Worm (Caenorhabditis elegans) whole organism, young adult: ENCODE data around the gene C26B2.7.
A peak's percentile ranks its signal among the peaks of the same experiment; 100 is the strongest.

Source experiments
- B0019.2 ChIP-seq: fragments of 200-800 bp; sonication (Bioruptor generic); conservative IDR thresholded peaks from 2 replicates; pipeline ENCODE4 v1.3.6; 2022; ENCODE audit warnings: missing genetic modification reagents, missing genetic modification characterization, missing compliant biosample characterization
- B0336.3 ChIP-seq: fragments of 200-800 bp; sonication (Bioruptor generic); IDR thresholded peaks from 2 replicates; pipeline ENCODE4 v1.3.6; 2022; ENCODE audit warnings: missing genetic modification characterization, missing compliant biosample characterization
- C06A6.2 ChIP-seq: fragments of 200-800 bp; sonication (Bioruptor generic); conservative IDR thresholded peaks from 2 replicates; pipeline ENCODE4 v1.3.6; 2022; ENCODE audit warnings: missing genetic modification characterization, missing compliant biosample characterization
- F22D6.2 ChIP-seq: sonication (generic microtip); optimal IDR thresholded peaks from 2 replicates; lab custom pipeline; 2016; ENCODE audit warnings: mild to moderate bottlenecking, missing genetic modification characterization, missing compliant biosample characterization
- F39B2.1 ChIP-seq: fragments of 200-800 bp; sonication (Bioruptor generic); IDR thresholded peaks from 2 replicates; pipeline ENCODE4 v1.3.6; 2022; ENCODE audit warnings: missing genetic modification reagents, missing genetic modification characterization, missing compliant biosample characterization
- F57A8.1 ChIP-seq: fragments of 200-800 bp; sonication (Bioruptor generic); optimal IDR thresholded peaks from 2 replicates; lab custom pipeline; 2018; ENCODE audit warnings: mild to moderate bottlenecking, missing genetic modification characterization, moderate library complexity, missing compliant biosample characterization
- F57C9.4 ChIP-seq: sonication (generic microtip); optimal IDR thresholded peaks from 2 replicates; lab custom pipeline; 2017; ENCODE audit warnings: mild to moderate bottlenecking, missing genetic modification characterization, missing compliant biosample characterization
- K11D2.4 ChIP-seq: fragments of 200-800 bp; sonication (Bioruptor generic); IDR thresholded peaks from 2 replicates; pipeline ENCODE4 v1.3.6; 2022; ENCODE audit warnings: missing genetic modification reagents, missing genetic modification characterization, missing compliant biosample characterization
- Y79H2A.3 ChIP-seq: fragments of 200-800 bp; sonication (Bioruptor generic); conservative IDR thresholded peaks from 2 replicates; pipeline ENCODE4 v1.3.6; 2022; ENCODE audit warnings: missing genetic modification reagents, missing genetic modification characterization, missing compliant biosample characterization
- Y95B8A.8 ChIP-seq: fragments of 200-800 bp; sonication (Bioruptor generic); IDR thresholded peaks from 2 replicates; pipeline ENCODE4 v1.3.6; 2022; ENCODE audit warnings: missing genetic modification reagents, missing genetic modification characterization, missing compliant biosample characterization
- atf-7 ChIP-seq: sonication (generic microtip); optimal IDR thresholded peaks from 2 replicates; lab custom pipeline; 2017; ENCODE audit warnings: mild to moderate bottlenecking, missing genetic modification characterization, missing compliant biosample characterization
- athp-1 ChIP-seq: sonication (generic microtip); optimal IDR thresholded peaks from 2 replicates; lab custom pipeline; 2017; ENCODE audit warnings: mild to moderate bottlenecking, missing genetic modification characterization, missing compliant biosample characterization
- attf-5 ChIP-seq: fragments of 200-800 bp; sonication (Bioruptor generic); optimal IDR thresholded peaks from 2 replicates; lab custom pipeline; 2018; ENCODE audit warnings: mild to moderate bottlenecking, missing genetic modification characterization, missing compliant biosample characterization
- ceh-58 ChIP-seq: fragments of 200-800 bp; sonication (Bioruptor generic); IDR thresholded peaks from 2 replicates; pipeline ENCODE4 v1.3.6; 2022; ENCODE audit warnings: missing genetic modification characterization, missing compliant biosample characterization
- chd-7 ChIP-seq: sonication (generic microtip); optimal IDR thresholded peaks from 2 replicates; lab custom pipeline; 2016; ENCODE audit warnings: mild to moderate bottlenecking, missing genetic modification characterization, moderate library complexity, missing compliant biosample characterization
- die-1 ChIP-seq: sonication (generic microtip); optimal IDR thresholded peaks from 2 replicates; lab custom pipeline; 2016; ENCODE audit warnings: missing genotype, mild to moderate bottlenecking, missing genetic modification characterization, missing compliant biosample characterization
- egl-18 ChIP-seq: fragments of 200-800 bp; sonication (Bioruptor generic); IDR thresholded peaks from 2 replicates; pipeline ENCODE4 v1.3.6; 2022; ENCODE audit warnings: missing genetic modification reagents, missing genetic modification characterization, missing compliant biosample characterization
- egrh-3 ChIP-seq: fragments of 200-800 bp; sonication (Bioruptor generic); IDR thresholded peaks from 2 replicates; pipeline ENCODE4 v1.3.6; 2022; ENCODE audit warnings: missing genetic modification reagents, missing genetic modification characterization, missing compliant biosample characterization
- him-1 ChIP-seq: sonication (generic microtip); optimal IDR thresholded peaks from 2 replicates; lab custom pipeline; 2016; ENCODE audit warnings: missing genotype, missing genetic modification reagents, missing genetic modification characterization, missing compliant biosample characterization
- let-607 ChIP-seq, 2 experiments: fragments of 200-800 bp in 1 of 2; sonication (Bioruptor generic) in 1 of 2; sonication (generic microtip) in 1 of 2; optimal IDR thresholded peaks; 2 replicates each; lab custom pipeline; 2016 to 2018; ENCODE audit warnings: mild to moderate bottlenecking in 2 of 2, missing compliant biosample characterization in 2 of 2, missing genetic modification characterization in 2 of 2, moderate library complexity in 2 of 2, missing genotype in 1 of 2
- lin-40 ChIP-seq: sonication (generic microtip); optimal IDR thresholded peaks from 2 replicates; lab custom pipeline; 2016; ENCODE audit warnings: missing genetic modification characterization, mild to moderate bottlenecking, missing compliant biosample characterization, missing genotype, missing genetic modification reagents
- madf-8 ChIP-seq: fragments of 200-800 bp; sonication (Bioruptor generic); conservative IDR thresholded peaks from 2 replicates; pipeline ENCODE4 v1.3.6; 2022; ENCODE audit warnings: missing genetic modification reagents, missing genetic modification characterization, missing compliant biosample characterization
- mcd-1 ChIP-seq: fragments of 200-800 bp; sonication (Bioruptor generic); IDR thresholded peaks from 2 replicates; pipeline ENCODE4 v1.3.6; 2022; ENCODE audit warnings: missing genetic modification reagents, missing genetic modification characterization, missing compliant biosample characterization
- nhr-80 ChIP-seq: sonication (generic microtip); optimal IDR thresholded peaks from 2 replicates; lab custom pipeline; 2016; ENCODE audit warnings: missing genetic modification characterization, missing compliant biosample characterization
- pbrm-1 ChIP-seq: fragments of 200-800 bp; sonication (Bioruptor generic); IDR thresholded peaks from 2 replicates; pipeline ENCODE4 v1.3.6; 2022; ENCODE audit warnings: missing genetic modification reagents, missing genetic modification characterization, missing compliant biosample characterization
- rcor-1 ChIP-seq: fragments of 200-800 bp; sonication (Bioruptor generic); IDR thresholded peaks from 2 replicates; pipeline ENCODE4 v1.3.6; 2022; ENCODE audit warnings: missing genetic modification reagents, missing genetic modification characterization, missing compliant biosample characterization
- tbx-9 ChIP-seq: sonication (generic microtip); optimal IDR thresholded peaks from 2 replicates; lab custom pipeline; 2016; ENCODE audit warnings: borderline replicate concordance, missing genetic modification characterization, inconsistent platforms, missing compliant biosample characterization
- ztf-18 ChIP-seq: sonication (generic microtip); optimal IDR thresholded peaks from 2 replicates; lab custom pipeline; 2016; ENCODE audit warnings: missing genotype, mild to moderate bottlenecking, missing genetic modification characterization, missing compliant biosample characterization
- ztf-26 ChIP-seq: sonication (generic microtip); optimal IDR thresholded peaks from 2 replicates; lab custom pipeline; 2017; ENCODE audit warnings: missing genetic modification characterization, missing compliant biosample characterization
- ztf-3 ChIP-seq: fragments of 200-800 bp; sonication (Bioruptor generic); optimal IDR thresholded peaks from 2 replicates; lab custom pipeline; 2018; ENCODE audit warnings: mild to moderate bottlenecking, missing genetic modification characterization, missing compliant biosample characterization

Gene C26B2.7

ce11 chrIV:8019772-8020496 is 3.9 kb downstream of the C26B2.7 start, which contains the start of gene dnc-4 (continued):
- no peak for TF ChIP-seq tbx-9
- TF ChIP-seq athp-1 (tag; lab: Kevin White, UChicago), result no peak
- TF ChIP-seq B0336.3 (GFP tag; lab: Robert Waterston, UW), result no peak
- TF ChIP-seq mcd-1 (GFP tag; lab: Robert Waterston, UW), result no peak
- no peak for TF ChIP-seq attf-5 (GFP tag; lab: Kevin White, UChicago)
- TF ChIP-seq K11D2.4 (GFP tag; lab: Robert Waterston, UW), result no peak
- no peak for TF ChIP-seq Y95B8A.8 (GFP tag; lab: Robert Waterston, UW)

- TF ChIP-seq tbx-9, result no peak
- no peak for TF ChIP-seq B0019.2 (GFP tag; lab: Robert Waterston, UW)
- TF ChIP-seq pbrm-1 (GFP tag; lab: Robert Waterston, UW), result no peak
- TF ChIP-seq Y79H2A.3, result no peak
- no peak for TF ChIP-seq die-1 (tag; lab: Kevin White, UChicago)
- TF ChIP-seq ztf-18 (tag; lab: Kevin White, UChicago), result no peak
- no peak for TF ChIP-seq F57C9.4 (tag; lab: Kevin White, UChicago)
- TF ChIP-seq ztf-3, result no peak
- TF ChIP-seq, all 124 proteins: peak for 0
Measured at ce11 chrIV:8022035-8022673, 6.1 kb downstream of the C26B2.7 start, which contains the start of gene C26B2.2. TSS of gene C26B2.2 (minus strand) at chrIV:8022122.

- TF ChIP-seq rcor-1 (GFP tag; lab: Robert Waterston, UW) (no peak), nhr-80 (tag; lab: Kevin White, UChicago) (peak; percentile 48), egl-18 (no peak)
Measured at ce11 chrIV:8023861-8024260, 7.8 kb downstream of the C26B2.7 start.

ce11 chrIV:8026361-8026760 is 10.3 kb downstream of the C26B2.7 start:
- peak; percentile 21 for TF ChIP-seq atf-7 (tag; lab: Kevin White, UChicago)
- peak; percentile 17 for TF ChIP-seq lin-40 (tag; lab: Kevin White, UChicago)
- peak; percentile 80 for TF ChIP-seq nhr-80 (tag; lab: Kevin White, UChicago)
- TF ChIP-seq madf-8 (GFP tag; lab: Robert Waterston, UW), result no peak
- TF ChIP-seq let-607 (tag; optimal IDR thresholded peaks at IDR 0.05; lab: Kevin White, UChicago), result peak; percentile 63 to 89

- TF ChIP-seq him-1 (tag; lab: Kevin White, UChicago), result no peak
- TF ChIP-seq athp-1 (tag; lab: Kevin White, UChicago), result no peak
- TF ChIP-seq Y79H2A.3, result no peak
- TF ChIP-seq ceh-58 (GFP tag; lab: Robert Waterston, UW), result no peak
- TF ChIP-seq let-607 (tag; optimal IDR thresholded peaks at IDR 0.05; lab: Kevin White, UChicago), result no peak
- TF ChIP-seq ztf-26 (tag; lab: Kevin White, UChicago), result no peak
- TF ChIP-seq egrh-3, result no peak
- no peak for TF ChIP-seq F57A8.1 (GFP tag; lab: Kevin White, UChicago)
- TF ChIP-seq C06A6.2 (GFP tag; lab: Robert Waterston, UW), result no peak
- TF ChIP-seq ztf-3, result no peak
- no peak for TF ChIP-seq ztf-18 (tag; lab: Kevin White, UChicago)
- TF ChIP-seq F39B2.1 (GFP tag; lab: Robert Waterston, UW), result no peak
- no peak for TF ChIP-seq chd-7 (tag; lab: Kevin White, UChicago)
- TF ChIP-seq F22D6.2 (tag; lab: Kevin White, UChicago), result no peak
- TF ChIP-seq, all 124 proteins: peak for 0
Measured at ce11 chrIV:8027293-8027866, 11.3 kb downstream of the C26B2.7 start.
